Fruit fly (Drosophila melanogaster) whole organism, embryonic: Measurements from ENCODE around the gene CG9630.

Experiments
- Atf-2 ChIP-seq: fragments of 200-800 bp; sonication (Bioruptor generic); optimal IDR thresholded peaks from 2 replicates; lab custom pipeline; 2016; ENCODE audit warnings: missing biosample characterization, missing genetic modification characterization
- CG17328 ChIP-seq: fragments of 200-800 bp; sonication (Bioruptor generic); IDR thresholded peaks from 2 replicates; pipeline ENCODE4 v1.3.6; 2022; ENCODE audit warnings: missing biosample characterization, missing genetic modification characterization
- CG6683 ChIP-seq: fragments of 200-800 bp; sonication (Bioruptor generic); optimal IDR thresholded peaks from 2 replicates; lab custom pipeline; 2017; ENCODE audit warnings: missing biosample characterization, mild to moderate bottlenecking, missing genetic modification characterization, missing genetic modification reagents
- Six4 ChIP-seq: fragments of 200-800 bp; sonication (Bioruptor generic); optimal IDR thresholded peaks from 2 replicates; lab custom pipeline; 2016; ENCODE audit warnings: missing biosample characterization, missing genetic modification characterization
- psq ChIP-seq: fragments of 200-800 bp; sonication (Bioruptor generic); optimal IDR thresholded peaks from 2 replicates; lab custom pipeline; 2017; ENCODE audit warnings: missing biosample characterization, missing genetic modification characterization
- sqz ChIP-seq: fragments of 200-800 bp; sonication (Bioruptor generic); optimal IDR thresholded peaks from 3 replicates; lab custom pipeline; 2018; ENCODE audit warnings: missing biosample characterization, mild to moderate bottlenecking, missing genetic modification characterization
- z ChIP-seq: fragments of 200-800 bp; sonication (Bioruptor generic); IDR thresholded peaks from 3 replicates; pipeline ENCODE4 v1.3.6; 2022; ENCODE audit warnings: missing biosample characterization, missing genetic modification characterization

dm6 chr3R:8279970-8280369, 10.3 kb upstream of the CG9630 start:
- TF ChIP-seq CG17328 (no peak), CG6683 (GFP tag; lab: Kevin White, UChicago) (no peak), Six4 (GFP tag; lab: Kevin White, UChicago) (no peak), sqz (GFP tag; lab: Kevin White, UChicago) (no peak), Atf-2 (GFP tag; lab: Kevin White, UChicago) (no peak), z (GFP tag; lab: Robert Waterston, UW) (no peak), psq (GFP tag; lab: Kevin White, UChicago) (no peak)
